Worm (Caenorhabditis elegans): ENCODE results near the gene T07A5.7.
A peak's percentile ranks its signal among the peaks of the same experiment; 100 is the strongest.

- TF ChIP-seq snpc-4 (tag; optimal IDR thresholded peaks at IDR 0.05) (no peak), ztf-11 (tag; optimal IDR thresholded peaks at IDR 0.05) (no peak), elt-3 (tag; optimal IDR thresholded peaks at IDR 0.05) (no peak), pha-4 (tag; optimal IDR thresholded peaks at IDR 0.05) (peak; percentile 69), ceh-43 (GFP tag; optimal IDR thresholded peaks at IDR 0.05) (no peak), cnd-1 (tag; optimal IDR thresholded peaks at IDR 0.05) (no peak), unc-62 (GFP tag; optimal IDR thresholded peaks at IDR 0.05) (no peak)
These were observed 7.8 kb upstream of the T07A5.7 start, which contains the start of gene unc-69 for ce11 chrIII:10318755-10319154.
